Worm (Caenorhabditis elegans) whole organism, early embryonic: Measurements from ENCODE around the gene C27F2.9.

Experiments
- B0310.2 ChIP-seq: sonication (generic microtip); optimal IDR thresholded peaks from 2 replicates; lab custom pipeline; 2016; ENCODE audit warnings: mild to moderate bottlenecking, missing genetic modification characterization, missing compliant biosample characterization
- F13C5.2 ChIP-seq: sonication (generic microtip); optimal IDR thresholded peaks from 2 replicates; lab custom pipeline; 2017; ENCODE audit warnings: mild to moderate bottlenecking, missing genetic modification characterization, inconsistent platforms, missing compliant biosample characterization
- aly-1 ChIP-seq: sonication (generic microtip); optimal IDR thresholded peaks from 2 replicates; lab custom pipeline; 2016; ENCODE audit warnings: missing genetic modification characterization, missing compliant biosample characterization
- ama-1 ChIP-seq: fragments of 150-350 bp; optimal IDR thresholded peaks from 2 replicates; lab custom pipeline; 2014
- ceh-13 ChIP-seq: fragments of 200-800 bp; sonication (Bioruptor generic); optimal IDR thresholded peaks from 2 replicates; lab custom pipeline; 2018; ENCODE audit warnings: mild to moderate bottlenecking, missing genetic modification characterization, missing compliant biosample characterization
- ceh-36 ChIP-seq: sonication (generic microtip); optimal IDR thresholded peaks from 2 replicates; lab custom pipeline; 2016; ENCODE audit warnings: missing genetic modification characterization, inconsistent platforms, missing compliant biosample characterization
- ets-7 ChIP-seq: sonication (generic microtip); optimal IDR thresholded peaks from 2 replicates; lab custom pipeline; 2016; ENCODE audit warnings: missing genotype, missing genetic modification characterization, missing compliant biosample characterization
- flt-1 ChIP-seq: fragments of 200-800 bp; sonication (Bioruptor generic); IDR thresholded peaks from 2 replicates; pipeline ENCODE4 v1.3.6; 2022; ENCODE audit warnings: missing genetic modification characterization, missing compliant biosample characterization
- hmbx-1 ChIP-seq: sonication (generic microtip); optimal IDR thresholded peaks from 2 replicates; lab custom pipeline; 2016; ENCODE audit warnings: mild to moderate bottlenecking, missing genetic modification characterization, missing compliant biosample characterization
- hmg-4 ChIP-seq: fragments of 200-800 bp; sonication (Bioruptor generic); optimal IDR thresholded peaks from 2 replicates; lab custom pipeline; 2018; ENCODE audit warnings: mild to moderate bottlenecking, missing genetic modification characterization, missing compliant biosample characterization
- hnd-1 ChIP-seq: sonication (generic microtip); optimal IDR thresholded peaks from 2 replicates; lab custom pipeline; 2016; ENCODE audit warnings: missing genetic modification characterization, missing compliant biosample characterization
- pes-1 ChIP-seq: fragments of 200-800 bp; sonication (Bioruptor generic); IDR thresholded peaks from 2 replicates; pipeline ENCODE4 v1.3.6; 2022; ENCODE audit warnings: missing genetic modification reagents, missing genetic modification characterization, missing compliant biosample characterization
- scrt-1 ChIP-seq: fragments of 200-800 bp; sonication (Bioruptor generic); IDR thresholded peaks from 2 replicates; pipeline ENCODE4 v1.3.6; 2022; ENCODE audit warnings: missing genetic modification characterization, missing compliant biosample characterization
- sea-1 ChIP-seq: fragments of 200-800 bp; sonication (Bioruptor generic); conservative IDR thresholded peaks from 2 replicates; pipeline ENCODE4 v1.3.6; 2022; ENCODE audit warnings: missing genetic modification characterization, missing compliant biosample characterization
- tbx-11 ChIP-seq: fragments of 200-800 bp; sonication (Bioruptor generic); IDR thresholded peaks from 2 replicates; pipeline ENCODE4 v1.3.6; 2022; ENCODE audit warnings: missing genetic modification characterization, missing compliant biosample characterization
- tbx-37 ChIP-seq: fragments of 200-800 bp; sonication (Bioruptor generic); conservative IDR thresholded peaks from 2 replicates; pipeline ENCODE4 v1.3.6; 2022; ENCODE audit warnings: missing genetic modification reagents, missing genetic modification characterization, missing compliant biosample characterization
- tra-4 ChIP-seq: sonication (generic microtip); optimal IDR thresholded peaks from 2 replicates; lab custom pipeline; 2017; ENCODE audit warnings: missing genetic modification characterization, missing compliant biosample characterization

Gene C27F2.9

DNA sequence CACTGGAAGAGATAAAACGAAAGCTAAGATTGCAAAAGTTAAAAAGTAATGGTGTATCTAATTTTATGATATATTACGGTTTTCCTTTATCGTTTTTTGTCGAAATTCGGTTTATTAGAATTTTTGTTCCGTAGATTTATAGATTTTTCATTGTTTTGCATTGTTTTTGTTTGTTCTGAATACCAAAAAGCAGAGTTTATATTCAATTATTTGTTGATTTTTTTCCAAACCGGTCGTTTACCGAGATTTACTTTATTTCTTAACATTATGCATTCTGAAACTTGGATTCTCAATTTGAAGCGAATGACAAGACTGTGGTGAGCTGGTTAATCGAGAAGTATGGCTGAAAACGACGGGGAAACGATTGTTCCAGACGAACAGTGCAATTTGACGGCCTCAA is 25.8 kb downstream of the C27F2.9 start, which contains the start of gene fsn-1:
fsn-1 (plus strand) TSS at position 301 of the 400 bp plus-strand sequence.
- no peak for TF ChIP-seq ceh-36 (tag; lab: Kevin White, UChicago)
- no peak for TF ChIP-seq ceh-13 (GFP tag; lab: Kevin White, UChicago)
- TF ChIP-seq sea-1, result no peak
- TF ChIP-seq flt-1 (GFP tag; lab: Robert Waterston, UW), result no peak
- no peak for TF ChIP-seq ets-7
- TF ChIP-seq tbx-11, result no peak
- no peak for TF ChIP-seq hmg-4 (GFP tag; lab: Kevin White, UChicago)
- no peak for TF ChIP-seq aly-1 (tag; lab: Kevin White, UChicago)
- TF ChIP-seq B0310.2 (tag; lab: Kevin White, UChicago), result no peak
- no peak for TF ChIP-seq scrt-1 (GFP tag; lab: Robert Waterston, UW)
- no peak for TF ChIP-seq tbx-37
- no peak for TF ChIP-seq hnd-1 (tag; lab: Kevin White, UChicago)
- TF ChIP-seq hmbx-1 (tag; lab: Kevin White, UChicago), result no peak
- TF ChIP-seq tra-4 (tag; lab: Kevin White, UChicago), result no peak
- TF ChIP-seq F13C5.2, result no peak
- TF ChIP-seq ama-1 (lab: Kevin White, UChicago), result no peak
- TF ChIP-seq pes-1 (GFP tag; lab: Robert Waterston, UW), result no peak

- TF ChIP-seq aly-1 (tag; lab: Kevin White, UChicago), result no peak
- no peak for TF ChIP-seq hnd-1 (tag; lab: Kevin White, UChicago)
- TF ChIP-seq tra-4 (tag; lab: Kevin White, UChicago), result no peak
- no peak for TF ChIP-seq hmbx-1 (tag; lab: Kevin White, UChicago)
- no peak for TF ChIP-seq tbx-11
- TF ChIP-seq pes-1 (GFP tag; lab: Robert Waterston, UW), result no peak
- no peak for TF ChIP-seq F13C5.2
- no peak for TF ChIP-seq B0310.2 (tag; lab: Kevin White, UChicago)
- TF ChIP-seq scrt-1 (GFP tag; lab: Robert Waterston, UW), result no peak
- no peak for TF ChIP-seq ets-7
- TF ChIP-seq ceh-36 (tag; lab: Kevin White, UChicago), result no peak
- TF ChIP-seq hmg-4 (GFP tag; lab: Kevin White, UChicago), result no peak
- no peak for TF ChIP-seq flt-1 (GFP tag; lab: Robert Waterston, UW)
- no peak for TF ChIP-seq sea-1
- no peak for TF ChIP-seq ama-1 (lab: Kevin White, UChicago)
Observed at ce11 chrIII:4934896-4935628, 27.8 kb downstream of the C27F2.9 start, which contains the start of gene mrps-18C. mrps-18C (plus strand) TSS chrIII:4935578.

- no peak for TF ChIP-seq aly-1 (tag; lab: Kevin White, UChicago)
- TF ChIP-seq tbx-37, result no peak
- no peak for TF ChIP-seq tbx-11
- no peak for TF ChIP-seq B0310.2 (tag; lab: Kevin White, UChicago)
- TF ChIP-seq hmbx-1 (tag; lab: Kevin White, UChicago), result no peak
- TF ChIP-seq hnd-1 (tag; lab: Kevin White, UChicago), result no peak
- TF ChIP-seq F13C5.2, result no peak
- no peak for TF ChIP-seq scrt-1 (GFP tag; lab: Robert Waterston, UW)
- no peak for TF ChIP-seq pes-1 (GFP tag; lab: Robert Waterston, UW)
- TF ChIP-seq hmg-4 (GFP tag; lab: Kevin White, UChicago), result no peak
- no peak for TF ChIP-seq sea-1
- no peak for TF ChIP-seq ets-7
- TF ChIP-seq flt-1 (GFP tag; lab: Robert Waterston, UW), result no peak
- no peak for TF ChIP-seq ceh-13 (GFP tag; lab: Kevin White, UChicago)
- no peak for TF ChIP-seq ama-1 (lab: Kevin White, UChicago)
- TF ChIP-seq tra-4 (tag; lab: Kevin White, UChicago), result no peak
Observed at ce11 chrIII:4932203-4932699, 30.6 kb downstream of the C27F2.9 start, which contains the start of the genes C26E6.12 and eri-9. C26E6.12 (minus strand) TSS chrIII:4932253. eri-9 (plus strand) TSS chrIII:4932450.

ce11 chrIII:4930154-4930679 is 32.6 kb downstream of the C27F2.9 start, which contains the start of gene set-2:
set-2 (minus strand) TSS chrIII:4930204.
- no peak for TF ChIP-seq B0310.2 (tag; lab: Kevin White, UChicago)
- TF ChIP-seq pes-1 (GFP tag; lab: Robert Waterston, UW), result peak; percentile 63; the same call in 1 of the 2 replicates
- peak; percentile 32 for TF ChIP-seq F13C5.2
- 0 out of 2 replicates have a peak, but pooled peaks have one; percentile 10 for TF ChIP-seq flt-1 (GFP tag; lab: Robert Waterston, UW)
- peak; percentile 86 for TF ChIP-seq tbx-37

- TF ChIP-seq ets-7 (no peak), pes-1 (GFP tag; lab: Robert Waterston, UW) (no peak), ama-1 (lab: Kevin White, UChicago) (no peak), ceh-13 (GFP tag; lab: Kevin White, UChicago) (no peak), aly-1 (tag; lab: Kevin White, UChicago) (no peak), ceh-36 (tag; lab: Kevin White, UChicago) (no peak), scrt-1 (GFP tag; lab: Robert Waterston, UW) (no peak), hnd-1 (tag; lab: Kevin White, UChicago) (no peak), F13C5.2 (no peak), hmbx-1 (tag; lab: Kevin White, UChicago) (no peak), sea-1 (no peak), tbx-11 (no peak), tra-4 (tag; lab: Kevin White, UChicago) (no peak), tbx-37 (no peak)
Observed at ce11 chrIII:4924134-4924533, 38.7 kb downstream of the C27F2.9 start.

DNA sequence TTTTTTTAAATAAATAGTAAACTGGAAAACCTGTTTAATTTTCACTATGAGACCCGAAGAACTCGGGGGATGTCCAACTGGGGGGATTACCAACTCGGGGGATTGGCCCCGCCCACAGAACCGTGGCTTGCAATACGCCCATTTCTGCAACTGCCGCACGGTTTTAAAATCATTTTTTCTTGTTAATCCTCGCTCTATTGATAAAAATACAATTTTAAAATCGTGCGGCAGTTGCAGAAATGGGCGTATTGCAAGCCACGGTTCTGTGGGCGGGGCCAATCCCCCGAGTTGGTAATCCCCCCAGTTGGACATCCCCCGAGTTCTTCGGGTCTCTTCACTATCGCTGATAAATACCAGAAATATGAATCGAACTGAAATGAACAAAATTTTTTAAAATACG is 40.8 kb downstream of the C27F2.9 start, which contains the start of gene mmab-1:
mmab-1 (minus strand) TSS at position 95 of the 400 bp plus-strand sequence.
- TF ChIP-seq pes-1 (GFP tag; lab: Robert Waterston, UW), result peak; percentile 55; the same call in 1 of the 2 replicates

- TF ChIP-seq ama-1 (lab: Kevin White, UChicago) (no peak), ets-7 (no peak), sea-1 (no peak), pes-1 (GFP tag; lab: Robert Waterston, UW) (no peak), hnd-1 (tag; lab: Kevin White, UChicago) (no peak), tbx-11 (no peak), ceh-13 (GFP tag; lab: Kevin White, UChicago) (no peak), F13C5.2 (no peak), hmbx-1 (tag; lab: Kevin White, UChicago) (no peak), tbx-37 (no peak), aly-1 (tag; lab: Kevin White, UChicago) (no peak), tra-4 (tag; lab: Kevin White, UChicago) (no peak), hmg-4 (GFP tag; lab: Kevin White, UChicago) (no peak), flt-1 (GFP tag; lab: Robert Waterston, UW) (no peak), scrt-1 (GFP tag; lab: Robert Waterston, UW) (no peak), B0310.2 (tag; lab: Kevin White, UChicago) (no peak), ceh-36 (tag; lab: Kevin White, UChicago) (no peak)
Observed at ce11 chrIII:4920221-4920620, 42.6 kb downstream of the C27F2.9 start, which contains the start of gene ula-1. ula-1 (minus strand) TSS chrIII:4920321.
